Worm (Caenorhabditis elegans): ENCODE measurements around the gene twk-48.

- no peak for TF ChIP-seq W03F9.2 (tag; optimal IDR thresholded peaks at IDR 0.05)
- no peak for TF ChIP-seq dao-5 (tag; optimal IDR thresholded peaks at IDR 0.05)
Observed at ce11 chrIII:9830502-9830901, 30.0 kb upstream of the twk-48 start, which contains the start of gene ZK632.12.
